Worm (Caenorhabditis elegans) whole organism, L2 larva: Measurements from ENCODE around the gene fbxa-113.
A peak's percentile ranks its signal among the peaks of the same experiment; 100 is the strongest.

Experiments used
- ZK546.5 ChIP-seq: sonication (generic microtip); optimal IDR thresholded peaks from 2 replicates; lab custom pipeline; 2017; ENCODE audit warnings: missing biosample characterization, missing genetic modification characterization
- ama-1 ChIP-seq: fragments of 150-350 bp; optimal IDR thresholded peaks from 2 replicates; lab custom pipeline; 2018; ENCODE audit warnings: inconsistent platforms
- blmp-1 ChIP-seq: sonication (generic microtip); optimal IDR thresholded peaks from 2 replicates; lab custom pipeline; 2017; ENCODE audit warnings: missing genetic modification characterization, mild to moderate bottlenecking, missing compliant biosample characterization, antibody characterized with exemption, moderate library complexity; ENCODE audit not compliant: insufficient read depth
- ceh-16 ChIP-seq: fragments of 150-350 bp; optimal IDR thresholded peaks from 2 replicates; lab custom pipeline; 2014; ENCODE audit warnings: missing biosample characterization, missing genetic modification characterization
- elt-3 ChIP-seq: sonication (generic microtip); optimal IDR thresholded peaks from 2 replicates; lab custom pipeline; 2017; ENCODE audit warnings: missing biosample characterization, missing genetic modification characterization
- gmeb-1 ChIP-seq: fragments of 150-350 bp; optimal IDR thresholded peaks from 2 replicates; lab custom pipeline; 2014; ENCODE audit warnings: missing biosample characterization, missing genetic modification characterization
- lin-13 ChIP-seq: fragments of 150-350 bp; optimal IDR thresholded peaks from 2 replicates; lab custom pipeline; 2014; ENCODE audit warnings: missing biosample characterization, missing genetic modification reagents, missing genetic modification characterization
- lsy-2 ChIP-seq, 2 experiments: fragments of 150-350 bp in 1 of 2; sonication (generic microtip) in 1 of 2; optimal IDR thresholded peaks; 2 replicates each; lab custom pipeline; 2014 to 2017; ENCODE audit warnings: missing biosample characterization in 2 of 2, missing genetic modification characterization in 2 of 2
- mdl-1 ChIP-seq, 2 experiments: fragments of 150-350 bp in 1 of 2; sonication (generic microtip) in 1 of 2; optimal IDR thresholded peaks; 2 replicates each; lab custom pipeline; 2017; ENCODE audit warnings: missing biosample characterization in 2 of 2, missing genetic modification characterization in 2 of 2
- nhr-129 ChIP-seq: fragments of 150-350 bp; optimal IDR thresholded peaks from 2 replicates; lab custom pipeline; 2014; ENCODE audit warnings: missing biosample characterization, missing genetic modification characterization
- nhr-23 ChIP-seq: fragments of 150-350 bp; optimal IDR thresholded peaks from 2 replicates; lab custom pipeline; 2014; ENCODE audit warnings: missing biosample characterization, missing genetic modification reagents, missing genetic modification characterization
- nhr-25 ChIP-seq: fragments of 150-350 bp; sonication (generic microtip); optimal IDR thresholded peaks from 3 replicates; lab custom pipeline; 2014; ENCODE audit warnings: missing biosample characterization, missing genetic modification characterization
- nhr-6 ChIP-seq: fragments of 150-350 bp; optimal IDR thresholded peaks from 2 replicates; lab custom pipeline; 2014; ENCODE audit warnings: missing biosample characterization, missing genetic modification characterization
- skn-1 ChIP-seq: sonication (generic microtip); optimal IDR thresholded peaks from 2 replicates; lab custom pipeline; 2017; ENCODE audit warnings: missing biosample characterization, missing genetic modification characterization
- sma-3 ChIP-seq: sonication (generic microtip); optimal IDR thresholded peaks from 2 replicates; lab custom pipeline; 2016; ENCODE audit warnings: missing genetic modification reagents, missing genetic modification characterization, missing compliant biosample characterization
- sma-9 ChIP-seq, 2 experiments: fragments of 150-350 bp in 1 of 2; sonication (generic microtip) in 1 of 2; optimal IDR thresholded peaks; 2 replicates each; lab custom pipeline; 2014 to 2016; ENCODE audit warnings: missing genetic modification characterization in 2 of 2, mild to moderate bottlenecking in 1 of 2, missing biosample characterization in 1 of 2, missing compliant biosample characterization in 1 of 2, missing genetic modification reagents in 1 of 2, moderate library complexity in 1 of 2
- snpc-4 ChIP-seq: fragments of 150-350 bp; optimal IDR thresholded peaks from 2 replicates; lab custom pipeline; 2014; ENCODE audit warnings: missing biosample characterization, missing genetic modification characterization
- zag-1 ChIP-seq: fragments of 150-350 bp; optimal IDR thresholded peaks from 2 replicates; lab custom pipeline; 2014; ENCODE audit warnings: missing biosample characterization, missing genetic modification characterization
- ztf-11 ChIP-seq: sonication (generic microtip); optimal IDR thresholded peaks from 2 replicates; lab custom pipeline; 2017; ENCODE audit warnings: missing biosample characterization, missing genetic modification characterization

The fbxa-113 gene

DNA sequence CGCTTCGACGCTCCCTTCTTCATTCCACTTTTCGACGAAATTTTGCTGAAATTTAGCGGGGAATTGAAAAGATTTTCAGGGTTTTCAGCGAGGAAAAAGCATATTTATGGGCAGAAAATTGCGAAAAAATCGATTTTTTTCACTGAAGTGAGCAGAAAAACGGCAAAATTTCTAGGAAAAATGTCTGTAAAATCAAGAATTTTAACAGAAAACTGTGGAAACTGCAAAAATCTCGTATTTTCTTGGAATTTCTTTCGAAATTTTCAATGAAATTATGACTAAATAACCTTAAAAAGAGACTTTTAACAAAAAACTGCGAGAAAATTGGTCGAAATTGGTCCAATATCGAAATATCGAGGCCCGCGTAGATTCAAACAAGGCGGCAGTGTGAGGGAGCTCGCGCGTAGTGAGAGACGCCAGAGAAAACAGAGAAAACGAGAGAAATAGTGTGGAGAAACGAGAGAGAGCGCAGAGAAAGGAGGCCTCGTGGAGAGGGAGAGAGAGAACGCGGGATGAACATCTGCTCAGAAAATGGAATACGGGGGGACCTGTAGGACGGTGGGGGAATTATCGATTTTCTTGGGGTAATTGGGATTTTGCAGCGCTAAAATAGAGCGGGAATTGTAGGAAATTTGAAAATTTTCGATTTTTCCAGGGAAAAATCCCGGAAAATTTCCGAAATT, 46.4 kb downstream of the fbxa-113 start, which contains the start of gene swsn-1 (continued):
- TF ChIP-seq ztf-11 (tag; lab: Kevin White, UChicago) (no peak), blmp-1 (tag; lab: Kevin White, UChicago) (no peak), nhr-129 (tag; lab: Kevin White, UChicago) (peak; percentile 38), sma-9 (GFP tag; optimal IDR thresholded peaks at IDR 0.05; lab: Kevin White, UChicago) (no peak), sma-9 (tag; optimal IDR thresholded peaks at IDR 0.05; lab: Kevin White, UChicago) (no peak), mdl-1 (tag; optimal IDR thresholded peaks at IDR 0.05; lab: Kevin White, UChicago) (peak; percentile 25 to 47), nhr-6 (tag; lab: Kevin White, UChicago) (no peak), lsy-2 (tag; optimal IDR thresholded peaks at IDR 0.05; lab: Kevin White, UChicago) (peak; percentile 18 to 47), gmeb-1 (tag; lab: Kevin White, UChicago) (peak; percentile 39), snpc-4 (tag; lab: Kevin White, UChicago) (no peak), sma-3 (GFP tag; lab: Kevin White, UChicago) (no peak), ZK546.5 (tag; lab: Kevin White, UChicago) (no peak), nhr-25 (no peak), ama-1 (no peak), zag-1 (tag; lab: Kevin White, UChicago) (peak; percentile 18), ceh-16 (tag; lab: Kevin White, UChicago) (no peak), nhr-23 (no peak), lin-13 (GFP tag; lab: Kevin White, UChicago) (peak; percentile 29), skn-1 (no peak), elt-3 (tag; lab: Kevin White, UChicago) (no peak)
